Fruit fly (Drosophila melanogaster) ovary, adult (tissue): Measurements from ENCODE around the gene goe.

ENCODE experiments used
- CG17801 ChIP-seq: fragments of 200-800 bp; optimal IDR thresholded peaks from 2 replicates; lab custom pipeline; 2019; ENCODE audit warnings: missing biosample characterization, mild to moderate bottlenecking, missing genetic modification characterization, moderate library complexity; ENCODE audit not compliant: partially characterized antibody

goe gene

dm6 chrX:16703747-16704146 is 48.0 kb downstream of the goe start, which contains the start of the genes CG9673 and CG4653:
Gene CG9673 (minus strand): TSS chrX:16703884.
Gene CG4653 (plus strand): TSS chrX:16704081.
- no peak for TF ChIP-seq CG17801

dm6 chrX:16701941-16702340 is 49.8 kb downstream of the goe start, which contains the start of gene sphe:
Gene sphe (minus strand): TSS chrX:16701972.
- no peak for TF ChIP-seq CG17801

dm6 chrX:16700070-16700469 is 51.6 kb downstream of the goe start, which contains the start of gene CG9676:
Gene CG9676 (minus strand): TSS chrX:16700170.
- no peak for TF ChIP-seq CG17801

dm6 chrX:16697882-16698571 is 53.7 kb downstream of the goe start:
- no peak for TF ChIP-seq CG17801

- no peak for TF ChIP-seq CG17801
Observed at dm6 chrX:16696614-16697519, 54.8 kb downstream of the goe start.

- TF ChIP-seq CG17801: no peak
Observed at dm6 chrX:16695658-16696181, 56.0 kb downstream of the goe start, which contains the start of gene CG4678. Gene CG4678 (plus strand): TSS chrX:16696131.

- no peak for TF ChIP-seq CG17801
Observed at dm6 chrX:16694959-16695358, 56.8 kb downstream of the goe start, which contains the start of gene Septin4. Gene Septin4 (minus strand): TSS chrX:16695173.

- TF ChIP-seq CG17801: no peak
Observed at dm6 chrX:16694477-16694876, 57.2 kb downstream of the goe start.

dm6 chrX:16693805-16694387 is 57.8 kb downstream of the goe start:
- no peak for TF ChIP-seq CG17801

dm6 chrX:16692325-16692724 is 59.4 kb downstream of the goe start:
- TF ChIP-seq CG17801: no peak

dm6 chrX:16691440-16691839 is 60.3 kb downstream of the goe start:
- TF ChIP-seq CG17801: peak; percentile 49

dm6 chrX:16690499-16690898 is 61.2 kb downstream of the goe start:
- no peak for TF ChIP-seq CG17801

dm6 chrX:16689966-16690365 is 61.7 kb downstream of the goe start:
- TF ChIP-seq CG17801: no peak

- no peak for TF ChIP-seq CG17801
Observed at dm6 chrX:16689339-16689738, 62.4 kb downstream of the goe start.

- TF ChIP-seq CG17801: no peak
Observed at dm6 chrX:16688106-16688459, 63.6 kb downstream of the goe start.

dm6 chrX:16687400-16688105 is 64.2 kb downstream of the goe start:
- TF ChIP-seq CG17801: no peak
